Worm (Caenorhabditis elegans) whole organism, midembryonic: ENCODE results near the gene srr-1.
A peak's percentile ranks its signal among the peaks of the same experiment; 100 is the strongest.

Experiments
- T22C8.4 ChIP-seq: fragments of 200-800 bp; sonication (Bioruptor generic); IDR thresholded peaks from 2 replicates; pipeline ENCODE4 v1.3.6; 2022; ENCODE audit warnings: missing genetic modification characterization, missing compliant biosample characterization
- cog-1 ChIP-seq: sonication (generic microtip); optimal IDR thresholded peaks from 2 replicates; lab custom pipeline; 2016; ENCODE audit warnings: missing genetic modification characterization, missing compliant biosample characterization
- flt-1 ChIP-seq: fragments of 200-800 bp; sonication (Bioruptor generic); IDR thresholded peaks from 2 replicates; pipeline ENCODE4 v1.3.6; 2022; ENCODE audit warnings: missing genetic modification characterization, missing compliant biosample characterization
- klf-2 ChIP-seq: fragments of 200-800 bp; sonication (Bioruptor generic); conservative IDR thresholded peaks from 2 replicates; pipeline ENCODE4 v1.3.6; 2022; ENCODE audit warnings: missing genetic modification reagents, missing genetic modification characterization, missing compliant biosample characterization
- med-1 ChIP-seq: sonication (generic microtip); optimal IDR thresholded peaks from 2 replicates; lab custom pipeline; 2017; ENCODE audit warnings: missing genetic modification characterization, mild to moderate bottlenecking, missing compliant biosample characterization, antibody characterized with exemption, missing genetic modification reagents; ENCODE audit not compliant: insufficient read depth
- ref-1 ChIP-seq: fragments of 200-800 bp; sonication (Bioruptor generic); conservative IDR thresholded peaks from 2 replicates; pipeline ENCODE4 v1.3.6; 2022; ENCODE audit warnings: missing genetic modification reagents, missing genetic modification characterization, missing compliant biosample characterization
- tab-1 ChIP-seq: fragments of 200-800 bp; sonication (Bioruptor generic); IDR thresholded peaks from 2 replicates; pipeline ENCODE4 v1.3.6; 2022; ENCODE audit warnings: missing genetic modification characterization, missing compliant biosample characterization
- ztf-23 ChIP-seq: fragments of 200-800 bp; sonication (Bioruptor generic); IDR thresholded peaks from 2 replicates; pipeline ENCODE4 v1.3.6; 2022; ENCODE audit warnings: missing genetic modification reagents, missing genetic modification characterization, missing compliant biosample characterization
- ztf-29 ChIP-seq: fragments of 200-800 bp; sonication (Bioruptor generic); IDR thresholded peaks from 2 replicates; pipeline ENCODE4 v1.3.6; 2022; ENCODE audit warnings: missing genetic modification reagents, missing genetic modification characterization, missing compliant biosample characterization

The srr-1 gene

ce11 chrV:13020638-13021037, 32.9 kb downstream of the srr-1 start:
- no peak for TF ChIP-seq tab-1

DNA sequence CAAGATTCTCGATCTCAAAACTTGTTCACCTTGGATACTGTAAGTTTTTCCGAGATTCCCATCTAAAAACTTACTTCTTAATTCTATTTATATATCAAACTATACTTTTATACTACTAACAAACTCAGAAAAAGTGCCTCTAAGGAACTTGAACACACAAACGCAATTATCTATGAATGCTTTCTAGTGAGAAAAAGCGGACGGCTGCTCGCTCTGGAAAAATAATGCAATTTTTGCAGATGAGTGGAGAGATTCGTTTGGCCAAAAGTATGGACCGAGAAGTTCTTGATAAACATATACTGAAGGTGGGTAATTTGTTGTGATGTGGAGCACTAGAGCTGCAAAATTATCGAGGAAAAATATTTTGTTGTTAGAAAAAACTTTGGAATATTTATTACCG, 33.5 kb downstream of the srr-1 start:
- TF ChIP-seq flt-1 (GFP tag; lab: Robert Waterston, UW) (no peak), ztf-29 (GFP tag; lab: Robert Waterston, UW) (no peak), ztf-23 (no peak)

ce11 chrV:13018761-13019160, 34.8 kb downstream of the srr-1 start, which contains the start of gene fmi-1:
TSS of gene fmi-1 (plus strand) at chrV:13019061.
- TF ChIP-seq med-1 (no peak), flt-1 (GFP tag; lab: Robert Waterston, UW) (no peak), tab-1 (no peak), cog-1 (no peak), klf-2 (no peak), ref-1 (GFP tag; lab: Robert Waterston, UW) (no peak), T22C8.4 (no peak), ztf-29 (GFP tag; lab: Robert Waterston, UW) (no peak; the same call in 1 of the 2 replicates), ztf-23 (no peak)

DNA sequence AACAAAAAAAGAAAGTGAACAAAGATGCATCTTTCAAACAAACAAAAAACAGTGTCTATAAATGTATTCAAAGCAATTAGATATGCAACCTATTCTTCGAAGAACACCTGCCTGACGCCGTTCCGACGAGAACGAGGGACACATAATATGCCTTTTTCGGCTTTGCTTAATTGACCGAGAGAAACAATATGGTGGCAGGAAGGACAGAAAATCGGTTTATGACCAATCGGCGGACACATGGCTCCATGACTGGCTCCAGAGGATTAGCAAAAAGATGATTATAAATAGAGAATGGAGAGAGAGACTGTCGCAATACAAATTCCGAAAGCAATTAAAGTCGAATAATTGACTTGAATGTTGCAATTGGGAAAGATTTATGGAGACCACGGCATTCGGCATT, 35.3 kb downstream of the srr-1 start:
- TF ChIP-seq tab-1 (no peak), klf-2 (no peak), T22C8.4 (no peak), ztf-23 (no peak), ztf-29 (GFP tag; lab: Robert Waterston, UW) (no peak), flt-1 (GFP tag; lab: Robert Waterston, UW) (no peak), med-1 (no peak)

DNA sequence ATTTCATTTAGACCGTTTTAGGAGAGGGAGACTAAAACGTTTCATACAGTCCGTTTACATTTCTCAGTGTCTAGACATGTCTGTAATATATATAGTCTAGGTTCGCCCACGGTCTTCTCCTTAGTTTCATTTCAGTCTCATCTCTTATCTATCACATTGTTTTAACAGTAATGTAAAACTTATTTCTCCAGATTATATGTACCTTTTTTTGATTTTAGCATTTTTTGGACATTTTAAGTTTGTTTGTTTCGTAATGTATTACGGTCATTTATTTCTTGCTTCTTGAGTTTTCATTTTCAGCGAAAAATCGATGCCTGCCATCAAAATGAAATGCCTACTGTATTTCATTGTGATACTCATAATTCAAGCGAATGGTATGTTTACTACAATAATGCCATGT, 39.7 kb downstream of the srr-1 start, which contains the start of gene F15B9.6:
Gene F15B9.6, plus strand, starts transcription at position 301 of the 400 bp plus-strand sequence.
- TF ChIP-seq tab-1 (no peak), klf-2 (no peak), ztf-23 (no peak), med-1 (no peak), ref-1 (GFP tag; lab: Robert Waterston, UW) (no peak)

ce11 chrV:13013158-13013557, 40.4 kb downstream of the srr-1 start, which contains the start of gene try-10:
TSS of gene try-10 (minus strand) at chrV:13013258.
- TF ChIP-seq ztf-29 (GFP tag; lab: Robert Waterston, UW) (no peak), med-1 (no peak), ztf-23 (no peak), klf-2 (no peak), cog-1 (no peak), T22C8.4 (no peak), tab-1 (no peak), flt-1 (GFP tag; lab: Robert Waterston, UW) (no peak), ref-1 (GFP tag; lab: Robert Waterston, UW) (no peak)

ce11 chrV:13011904-13012303, 41.6 kb downstream of the srr-1 start:
- TF ChIP-seq ztf-23 (no peak), cog-1 (no peak), ztf-29 (GFP tag; lab: Robert Waterston, UW) (no peak), T22C8.4 (no peak), med-1 (no peak), ref-1 (GFP tag; lab: Robert Waterston, UW) (no peak), tab-1 (no peak), flt-1 (GFP tag; lab: Robert Waterston, UW) (no peak), klf-2 (no peak)

DNA sequence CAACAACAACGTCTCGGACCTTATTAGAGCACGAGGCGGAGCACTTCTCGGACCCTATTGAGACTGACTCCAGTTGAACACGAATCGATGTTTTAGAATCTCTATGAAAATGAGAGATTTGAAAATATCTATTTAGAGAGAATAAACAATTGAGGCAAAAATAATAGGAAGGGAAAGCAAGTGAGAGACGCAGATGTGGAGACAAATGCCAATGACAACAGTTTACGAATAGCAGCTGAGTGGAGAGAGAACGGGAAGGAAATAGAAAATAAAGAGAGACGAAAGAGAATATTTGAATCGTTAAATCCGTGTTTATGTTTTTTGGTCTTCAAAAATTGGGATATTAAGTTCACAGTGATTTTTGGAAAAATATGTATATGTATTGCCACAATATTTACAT, 43.7 kb downstream of the srr-1 start:
- peak; percentile 16 for TF ChIP-seq cog-1
- TF ChIP-seq ztf-23 = no peak

DNA sequence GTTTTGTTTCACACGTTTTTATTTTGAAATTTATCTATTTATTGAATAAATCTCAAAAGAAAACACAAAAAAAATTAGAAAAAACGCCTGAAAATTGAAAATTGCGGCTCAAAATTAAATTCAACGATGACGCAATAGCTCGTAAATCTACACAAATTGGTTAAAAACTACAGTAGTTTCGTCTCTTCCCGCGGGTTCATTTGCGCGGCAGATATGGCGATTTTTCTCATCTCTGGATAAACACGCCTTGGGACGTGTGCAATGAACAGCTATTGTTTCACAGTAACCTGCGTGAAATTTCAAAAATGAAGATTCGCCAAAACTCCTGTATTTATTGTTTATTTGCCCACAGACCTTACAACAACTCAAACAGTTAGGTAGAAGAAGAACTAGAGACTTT, 44.3 kb downstream of the srr-1 start:
- no peak for TF ChIP-seq ztf-29 (GFP tag; lab: Robert Waterston, UW)

- TF ChIP-seq med-1 = no peak
- TF ChIP-seq klf-2 = no peak
- TF ChIP-seq ztf-29 (GFP tag; lab: Robert Waterston, UW) = no peak
- no peak for TF ChIP-seq T22C8.4
- TF ChIP-seq ztf-23 = no peak
- no peak for TF ChIP-seq cog-1
- TF ChIP-seq flt-1 (GFP tag; lab: Robert Waterston, UW) = no peak
- TF ChIP-seq tab-1 = no peak
- TF ChIP-seq ref-1 (GFP tag; lab: Robert Waterston, UW) = no peak
Observed at ce11 chrV:13008825-13009224, 44.7 kb downstream of the srr-1 start, which contains the start of gene F15B9.10. TSS of gene F15B9.10 (minus strand) at chrV:13008925.

ce11 chrV:13006754-13007153, 46.8 kb downstream of the srr-1 start:
- TF ChIP-seq T22C8.4 = no peak
- TF ChIP-seq ztf-23 = no peak
- no peak for TF ChIP-seq klf-2
- no peak for TF ChIP-seq tab-1
- no peak for TF ChIP-seq ref-1 (GFP tag; lab: Robert Waterston, UW)
- no peak for TF ChIP-seq ztf-29 (GFP tag; lab: Robert Waterston, UW)
- TF ChIP-seq med-1 = no peak
- TF ChIP-seq flt-1 (GFP tag; lab: Robert Waterston, UW) = no peak
- TF ChIP-seq cog-1 = no peak

- TF ChIP-seq med-1 = no peak
- 0 out of 2 replicates have a peak, but pooled peaks have one; percentile 25 for TF ChIP-seq tab-1
- TF ChIP-seq flt-1 (GFP tag; lab: Robert Waterston, UW) = no peak
Observed at ce11 chrV:13004374-13004773, 49.2 kb downstream of the srr-1 start.

DNA sequence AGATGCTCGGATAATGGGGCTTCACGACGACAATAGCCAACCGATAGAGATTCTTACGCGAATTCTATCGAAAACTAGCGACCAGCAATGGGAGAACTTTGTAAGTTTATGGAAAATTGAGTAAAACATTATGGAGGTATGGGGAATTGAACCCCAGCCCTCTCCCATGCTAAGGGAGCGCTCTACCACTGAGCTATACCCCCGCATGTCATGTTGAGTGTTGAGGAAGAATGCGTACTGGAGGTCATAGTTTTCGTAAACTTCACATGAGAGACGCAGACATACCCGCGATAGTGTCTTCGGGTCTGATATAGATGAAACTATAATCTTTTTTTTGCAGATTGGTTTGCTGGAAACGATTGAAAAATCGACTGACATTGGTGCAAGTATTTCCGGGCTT, 50.2 kb downstream of the srr-1 start:
- peak; percentile 79; the same call in 1 of the 2 replicates for TF ChIP-seq ref-1 (GFP tag; lab: Robert Waterston, UW)
- TF ChIP-seq klf-2 = peak; percentile 87
- TF ChIP-seq cog-1 = peak; percentile 52
- TF ChIP-seq ztf-23 = peak; percentile 94
- TF ChIP-seq tab-1 = peak; percentile 93
- peak; percentile 80 for TF ChIP-seq T22C8.4
- TF ChIP-seq ztf-29 (GFP tag; lab: Robert Waterston, UW) = peak; percentile 79
- peak; percentile 94 for TF ChIP-seq flt-1 (GFP tag; lab: Robert Waterston, UW)
- TF ChIP-seq med-1 = peak; percentile 30
